Fruit fly (Drosophila melanogaster) whole organism, adult: ENCODE data around the gene peng.
A peak's percentile ranks its signal among the peaks of the same experiment; 100 is the strongest.

Experiments used
- CG11617 ChIP-seq: fragments of 200-800 bp; sonication (Bioruptor generic); optimal IDR thresholded peaks from 2 replicates; lab custom pipeline; 2017; ENCODE audit warnings: mild to moderate bottlenecking, missing biosample characterization, missing genetic modification reagents, missing genetic modification characterization
- CG12768 ChIP-seq: fragments of 200-800 bp; sonication (Bioruptor generic); optimal IDR thresholded peaks from 2 replicates; lab custom pipeline; 2017; ENCODE audit warnings: missing biosample characterization, missing genetic modification characterization, mild to moderate bottlenecking, moderate library complexity, missing genetic modification reagents
- CG14711 ChIP-seq: fragments of 200-800 bp; sonication (Bioruptor generic); optimal IDR thresholded peaks from 2 replicates; lab custom pipeline; 2018; ENCODE audit warnings: missing biosample characterization, mild to moderate bottlenecking, missing genetic modification characterization, moderate library complexity
- CG1620 ChIP-seq: fragments of 200-800 bp; sonication (Bioruptor generic); optimal IDR thresholded peaks from 2 replicates; lab custom pipeline; 2016; ENCODE audit warnings: missing biosample characterization, missing genetic modification characterization
- CG33017 ChIP-seq: fragments of 200-800 bp; sonication (Bioruptor generic); optimal IDR thresholded peaks from 2 replicates; lab custom pipeline; 2018; ENCODE audit warnings: missing biosample characterization, mild to moderate bottlenecking, missing genetic modification characterization, moderate library complexity
- CG5204 ChIP-seq: fragments of 200-800 bp; sonication (Bioruptor generic); optimal IDR thresholded peaks from 2 replicates; lab custom pipeline; 2016; ENCODE audit warnings: missing biosample characterization, missing genetic modification characterization
- CG7045 ChIP-seq: fragments of 200-800 bp; sonication (Bioruptor generic); optimal IDR thresholded peaks from 2 replicates; lab custom pipeline; 2017; ENCODE audit warnings: missing biosample characterization, mild to moderate bottlenecking, missing genetic modification characterization
- CG7101 ChIP-seq: fragments of 200-800 bp; sonication (Bioruptor generic); optimal IDR thresholded peaks from 2 replicates; lab custom pipeline; 2018; ENCODE audit warnings: missing biosample characterization, mild to moderate bottlenecking, missing genetic modification characterization, moderate library complexity
- Clk ChIP-seq: fragments of 200-800 bp; sonication (Bioruptor generic); optimal IDR thresholded peaks from 2 replicates; lab custom pipeline; 2017; ENCODE audit warnings: missing biosample characterization, missing genetic modification characterization
- Crg-1 ChIP-seq: fragments of 200-800 bp; sonication (Bioruptor generic); optimal IDR thresholded peaks from 2 replicates; lab custom pipeline; 2016; ENCODE audit warnings: missing biosample characterization, missing genetic modification characterization
- Hr96 ChIP-seq: fragments of 200-800 bp; sonication (Bioruptor generic); optimal IDR thresholded peaks from 2 replicates; lab custom pipeline; 2016; ENCODE audit warnings: missing biosample characterization, missing genetic modification characterization
- Mnt ChIP-seq: fragments of 200-800 bp; sonication (Bioruptor generic); optimal IDR thresholded peaks from 2 replicates; lab custom pipeline; 2016; ENCODE audit warnings: missing biosample characterization, mild to moderate bottlenecking, missing genetic modification characterization
- bab1 ChIP-seq: fragments of 200-800 bp; sonication (Bioruptor generic); optimal IDR thresholded peaks from 3 replicates; lab custom pipeline; 2019; ENCODE audit warnings: missing biosample characterization, mild to moderate bottlenecking, missing genetic modification characterization, moderate library complexity
- cic ChIP-seq: fragments of 200-800 bp; sonication (Bioruptor generic); optimal IDR thresholded peaks from 2 replicates; lab custom pipeline; 2017; ENCODE audit warnings: missing biosample characterization, mild to moderate bottlenecking, missing genetic modification characterization, moderate library complexity
- cnc ChIP-seq, 2 experiments: fragments of >200 bp; optimal IDR thresholded peaks; 2 replicates each; lab custom pipeline; 2017
- kay ChIP-seq: fragments of 200-800 bp; sonication (Bioruptor generic); peaks from one replicate; lab custom pipeline; 2016; ENCODE audit warnings: missing biosample characterization, missing genetic modification characterization, borderline replicate concordance
- ovo ChIP-seq: fragments of 200-800 bp; sonication (Bioruptor generic); optimal IDR thresholded peaks from 2 replicates; lab custom pipeline; 2016; ENCODE audit warnings: missing biosample characterization, missing genetic modification characterization
- pad ChIP-seq: fragments of 200-800 bp; sonication (Bioruptor generic); optimal IDR thresholded peaks from 3 replicates; lab custom pipeline; 2017; ENCODE audit warnings: missing biosample characterization, missing genetic modification characterization, mild to moderate bottlenecking, moderate library complexity, missing genetic modification reagents
- tj ChIP-seq: fragments of 200-800 bp; sonication (Bioruptor generic); optimal IDR thresholded peaks from 3 replicates; lab custom pipeline; 2017; ENCODE audit warnings: missing biosample characterization, mild to moderate bottlenecking, missing genetic modification characterization, moderate library complexity
- toe ChIP-seq: fragments of 200-800 bp; sonication (Bioruptor generic); optimal IDR thresholded peaks from 2 replicates; lab custom pipeline; 2016; ENCODE audit warnings: missing biosample characterization, missing genetic modification characterization

Gene peng

DNA sequence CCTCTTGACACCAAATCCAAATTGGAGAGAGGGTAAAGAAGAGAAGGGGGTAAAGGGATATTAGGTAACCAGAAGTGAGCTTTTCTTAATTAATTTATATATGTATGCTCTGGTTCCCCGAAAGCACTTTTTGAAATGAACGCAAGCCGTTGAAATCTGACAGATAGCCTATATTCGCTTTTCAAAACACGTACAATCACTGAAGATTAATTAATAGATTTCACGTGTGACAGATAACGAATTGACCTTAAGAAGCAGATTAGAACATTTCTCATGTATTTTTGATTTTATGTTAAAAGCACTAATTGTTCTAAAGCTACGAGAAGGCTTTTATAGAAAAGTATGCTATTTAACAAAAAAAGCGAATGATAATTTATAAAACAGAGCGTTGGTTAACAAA lies 12.6 kb downstream of the peng start:
- TF ChIP-seq cic (GFP tag; lab: Kevin White, UChicago) (no peak), CG5204 (GFP tag; lab: Kevin White, UChicago) (no peak), pad (GFP tag; lab: Kevin White, UChicago) (no peak), toe (GFP tag; lab: Kevin White, UChicago) (no peak)

DNA sequence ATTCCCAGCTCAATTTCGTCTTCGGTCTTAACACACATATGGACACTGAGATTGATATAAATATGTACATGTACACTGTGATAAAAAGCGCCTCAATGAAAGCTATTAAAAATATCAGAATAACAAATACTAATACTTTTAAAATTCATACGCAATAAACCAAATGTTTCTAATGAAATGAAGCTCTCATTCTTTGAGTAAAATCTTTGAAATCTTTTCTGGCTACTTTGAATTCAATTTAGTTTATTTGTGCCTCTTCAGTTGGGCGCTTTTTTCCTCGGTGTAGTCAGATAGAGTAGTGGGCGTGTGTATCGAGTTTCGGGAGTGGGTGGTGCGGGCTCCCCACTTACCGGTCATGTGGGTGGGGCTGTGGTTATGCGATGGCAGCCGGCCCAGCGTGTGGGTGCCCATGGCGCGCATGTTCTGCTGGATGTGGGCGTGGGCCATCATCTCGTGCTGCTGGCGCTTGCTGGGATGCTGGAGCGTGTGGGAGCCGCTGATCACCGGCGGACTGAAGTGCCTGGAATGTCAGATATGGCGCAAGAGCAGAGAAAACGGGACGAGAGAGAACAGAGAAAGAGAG lies 15.0 kb downstream of the peng start:
- TF ChIP-seq bab1 (no peak), CG5204 (GFP tag; lab: Kevin White, UChicago) (no peak), CG14711 (tag; lab: Kevin White, UChicago) (no peak), ovo (no peak), pad (GFP tag; lab: Kevin White, UChicago) (no peak), Clk (GFP tag; lab: Kevin White, UChicago) (no peak), kay (GFP tag; lab: Kevin White, UChicago) (no peak), cic (GFP tag; lab: Kevin White, UChicago) (no peak), cnc (optimal IDR thresholded peaks at IDR 0.05; lab: Kevin White, UChicago) (no peak)

DNA sequence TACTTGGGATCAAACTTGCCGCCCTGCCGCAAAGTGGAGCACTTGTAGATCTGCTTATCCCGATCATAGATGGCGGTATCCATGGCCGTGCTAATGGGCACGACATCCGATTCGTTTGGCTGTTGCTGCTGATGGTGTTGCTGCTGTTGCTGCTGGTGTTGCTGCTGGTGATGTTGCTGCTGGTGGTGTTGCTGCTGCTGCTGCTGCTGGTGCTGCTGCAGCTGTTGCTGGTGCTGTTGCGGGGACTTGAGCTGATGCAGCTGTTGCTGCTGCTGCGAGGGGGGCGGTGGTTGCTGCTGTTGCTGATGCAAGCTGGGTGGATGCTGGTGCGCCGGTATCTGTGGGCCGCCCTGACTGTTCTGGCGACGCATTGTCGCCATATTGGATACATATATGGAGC lies 16.5 kb downstream of the peng start:
- TF ChIP-seq CG11617 (GFP tag; lab: Kevin White, UChicago) (no peak), pad (GFP tag; lab: Kevin White, UChicago) (no peak), Crg-1 (GFP tag; lab: Kevin White, UChicago) (no peak), CG14711 (tag; lab: Kevin White, UChicago) (no peak), tj (GFP tag; lab: Kevin White, UChicago) (no peak), bab1 (no peak)

DNA sequence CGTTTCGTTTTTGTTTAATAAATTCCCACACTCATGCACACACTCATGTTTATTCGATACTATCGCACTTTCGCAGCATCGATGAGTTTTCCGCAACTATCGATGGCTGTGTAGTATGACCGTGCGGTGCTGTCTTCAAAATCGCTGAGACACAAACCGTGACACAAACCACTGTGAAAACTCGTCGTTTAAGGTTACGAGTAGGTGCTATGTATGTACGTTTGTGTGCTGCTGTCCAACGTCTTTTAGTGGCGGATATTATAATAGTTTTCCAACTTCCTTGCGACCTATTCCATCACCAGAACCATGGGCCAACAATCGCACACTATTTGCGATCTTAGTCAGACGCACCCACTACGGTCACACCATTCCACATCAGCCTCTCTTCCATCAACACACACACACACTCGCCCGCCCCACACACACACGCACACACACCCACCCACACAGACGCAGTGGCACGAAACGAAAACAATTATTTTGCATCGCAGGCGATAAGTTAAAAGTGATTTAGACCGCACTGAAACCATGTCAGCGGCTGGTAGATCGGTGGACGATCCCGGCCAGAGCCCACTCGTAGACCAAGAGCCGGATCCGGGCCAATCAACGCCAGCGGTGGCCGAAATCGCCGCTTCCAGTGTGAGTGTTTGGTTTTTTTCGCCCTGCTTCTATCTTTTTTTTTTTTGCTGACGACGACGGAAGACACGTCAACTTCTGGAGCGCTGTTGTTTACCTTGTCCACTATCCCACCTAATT lies 25.5 kb downstream of the peng start, which contains the start of the genes Dd and CG1486:
TSS of gene Dd (minus strand) at position 77 of the 756 bp plus-strand sequence.
TSS of gene CG1486 (plus strand) at position 114 of the 756 bp plus-strand sequence.
- TF ChIP-seq Hr96 (GFP tag; lab: Kevin White, UChicago) (no peak), tj (GFP tag; lab: Kevin White, UChicago) (peak; percentile 94), CG33017 (tag; lab: Kevin White, UChicago) (no peak), CG7101 (tag; lab: Kevin White, UChicago) (peak; percentile 27), CG14711 (tag; lab: Kevin White, UChicago) (no peak), CG12768 (GFP tag; lab: Kevin White, UChicago) (no peak), Crg-1 (GFP tag; lab: Kevin White, UChicago) (no peak), CG7045 (no peak), cic (GFP tag; lab: Kevin White, UChicago) (no peak), ovo (no peak), bab1 (peak; percentile 15), Clk (GFP tag; lab: Kevin White, UChicago) (no peak), cnc (optimal IDR thresholded peaks at IDR 0.05; lab: Kevin White, UChicago) (no peak), pad (GFP tag; lab: Kevin White, UChicago) (peak; percentile 36), CG1620 (GFP tag; lab: Kevin White, UChicago) (no peak), CG11617 (GFP tag; lab: Kevin White, UChicago) (peak; percentile 8), toe (GFP tag; lab: Kevin White, UChicago) (no peak), kay (GFP tag; lab: Kevin White, UChicago) (no peak), Mnt (GFP tag; lab: Kevin White, UChicago) (peak; percentile 51), CG5204 (GFP tag; lab: Kevin White, UChicago) (no peak)

DNA sequence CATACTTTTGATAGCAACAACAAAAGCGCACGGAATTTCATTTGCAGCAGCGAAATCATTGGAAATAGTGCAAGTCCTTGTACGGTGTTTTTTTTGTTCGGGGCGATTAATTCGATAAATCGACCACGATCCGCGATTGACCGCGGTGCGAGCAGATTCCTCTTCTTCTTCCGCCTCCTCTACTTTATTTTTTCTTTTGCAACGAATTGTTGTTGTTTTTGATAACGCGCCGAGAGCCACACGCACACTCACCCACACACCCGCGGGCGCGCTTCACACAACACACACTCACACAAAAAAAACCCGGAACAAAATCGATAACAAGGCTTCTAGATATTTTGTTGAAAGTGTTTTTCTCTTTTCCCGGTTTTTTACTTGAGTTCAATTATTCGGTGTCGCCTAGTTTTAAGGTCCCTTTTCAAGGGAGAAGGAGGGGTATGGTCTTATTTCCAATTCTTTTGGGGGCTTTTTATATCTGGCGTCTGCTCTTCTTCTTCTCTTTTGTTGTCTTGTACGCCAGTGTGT lies 26.4 kb downstream of the peng start:
- TF ChIP-seq CG33017 (tag; lab: Kevin White, UChicago) (no peak), CG7101 (tag; lab: Kevin White, UChicago) (no peak), Hr96 (GFP tag; lab: Kevin White, UChicago) (no peak), CG14711 (tag; lab: Kevin White, UChicago) (no peak), CG12768 (GFP tag; lab: Kevin White, UChicago) (no peak), toe (GFP tag; lab: Kevin White, UChicago) (no peak), kay (GFP tag; lab: Kevin White, UChicago) (no peak), cic (GFP tag; lab: Kevin White, UChicago) (no peak)

DNA sequence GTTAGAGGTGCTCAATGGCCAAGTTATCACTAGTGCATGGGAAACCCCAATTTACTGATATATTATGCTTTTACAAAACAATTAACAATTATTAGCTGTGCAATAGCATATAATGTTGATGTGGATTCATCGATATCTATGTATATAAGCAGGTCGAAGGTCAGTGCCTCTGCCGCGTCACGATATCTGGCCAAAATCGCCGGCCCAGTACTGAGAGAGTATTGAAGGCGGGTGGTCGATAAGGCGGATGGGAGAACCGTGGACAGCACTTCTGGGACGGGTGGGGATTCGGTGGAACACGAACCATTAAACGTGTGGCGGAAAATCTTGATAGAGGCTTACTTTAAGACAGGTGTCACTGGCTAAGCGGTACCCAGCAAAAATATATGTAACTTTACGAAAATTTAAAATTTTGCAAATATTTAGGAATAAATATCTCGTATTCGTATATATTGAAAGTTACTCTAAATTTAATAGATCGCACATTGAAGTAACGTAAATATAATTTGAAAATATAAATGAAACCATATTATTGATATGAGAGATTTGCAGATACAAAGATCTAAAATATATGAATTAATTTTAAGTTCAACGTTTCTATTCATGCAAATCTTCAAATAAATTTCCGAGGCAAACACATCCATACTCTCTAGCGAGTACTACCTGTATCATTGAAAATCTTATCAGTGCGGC lies 27.2 kb downstream of the peng start:
- TF ChIP-seq cnc (optimal IDR thresholded peaks at IDR 0.05; lab: Kevin White, UChicago) (no peak), toe (GFP tag; lab: Kevin White, UChicago) (peak; percentile 48), pad (GFP tag; lab: Kevin White, UChicago) (peak; percentile 62), kay (GFP tag; lab: Kevin White, UChicago) (no peak), Clk (GFP tag; lab: Kevin White, UChicago) (peak; percentile 30), CG14711 (tag; lab: Kevin White, UChicago) (peak; percentile 64), CG7045 (peak; percentile 33)
